Fruit fly (Drosophila melanogaster) whole organism, prepupa: ENCODE results near the gene Gr64f.

ENCODE experiments used
- CG11762 ChIP-seq: fragments of 200-800 bp; sonication (Bioruptor generic); optimal IDR thresholded peaks from 3 replicates; lab custom pipeline; 2016; ENCODE audit warnings: missing biosample characterization, missing genetic modification characterization; ENCODE audit not compliant: insufficient read depth
- CG32006 ChIP-seq: fragments of 200-800 bp; sonication (Bioruptor generic); optimal IDR thresholded peaks from 3 replicates; lab custom pipeline; 2017; ENCODE audit warnings: missing biosample characterization, mild to moderate bottlenecking, missing genetic modification characterization
- Eip75B ChIP-seq: fragments of 200-800 bp; sonication (Bioruptor generic); optimal IDR thresholded peaks from 3 replicates; lab custom pipeline; 2016; ENCODE audit warnings: missing biosample characterization, missing genetic modification characterization
- Met ChIP-seq: fragments of 200-800 bp; sonication (Bioruptor generic); optimal IDR thresholded peaks from 3 replicates; lab custom pipeline; 2016; ENCODE audit warnings: missing biosample characterization, missing genetic modification characterization
- Sox15 ChIP-seq: fragments of 200-800 bp; sonication (Bioruptor generic); optimal IDR thresholded peaks from 3 replicates; lab custom pipeline; 2016; ENCODE audit warnings: missing biosample characterization, missing genetic modification characterization
- pdm3 ChIP-seq: fragments of 200-800 bp; sonication (Bioruptor generic); optimal IDR thresholded peaks from 3 replicates; lab custom pipeline; 2016; ENCODE audit warnings: missing biosample characterization, missing genetic modification characterization

dm6 chr3L:4026506-4026868 lies 9.1 kb upstream of the Gr64f start, which contains the start of gene Gr64a:
- TF ChIP-seq Eip75B (GFP tag; lab: Kevin White, UChicago): no peak
- TF ChIP-seq Met (GFP tag; lab: Kevin White, UChicago): no peak
- TF ChIP-seq CG11762: no peak
- TF ChIP-seq CG32006 (GFP tag; lab: Kevin White, UChicago): no peak
- no peak for TF ChIP-seq Sox15 (GFP tag; lab: Kevin White, UChicago)
- no peak for TF ChIP-seq pdm3
